Fruit fly (Drosophila melanogaster): Measurements from ENCODE around the gene Ir76a.
A peak's percentile ranks its signal among the peaks of the same experiment; 100 is the strongest.

Gene Ir76a

dm6 chr3L:19834143-19834794, 35.2 kb downstream of the Ir76a start, which contains the start of the genes trc and CG32221 (continued):
- no peak for TF ChIP-seq wdn (GFP tag; IDR thresholded peaks at IDR 0.05)
- TF ChIP-seq unpg (GFP tag; optimal IDR thresholded peaks at IDR 0.05) = no peak
- TF ChIP-seq HHEX (GFP tag; optimal IDR thresholded peaks at IDR 0.05) = no peak
- no peak for TF ChIP-seq grn (GFP tag; optimal IDR thresholded peaks at IDR 0.05)
- peak; percentile 84 for TF ChIP-seq Bgb (GFP tag; IDR thresholded peaks at IDR 0.05; ENCODE audit: partially characterized antibody)
- TF ChIP-seq gem (tag; optimal IDR thresholded peaks at IDR 0.05) = no peak
- TF ChIP-seq CG2120 (GFP tag; optimal IDR thresholded peaks at IDR 0.05) = peak; percentile 50
- no peak for TF ChIP-seq CG6689 (GFP tag; IDR thresholded peaks at IDR 0.05)
- TF ChIP-seq nerfin-1 (tag; optimal IDR thresholded peaks at IDR 0.05) = peak; percentile 54
- no peak for TF ChIP-seq vfl (GFP tag; optimal IDR thresholded peaks at IDR 0.05)
- TF ChIP-seq CG9817 (tag; optimal IDR thresholded peaks at IDR 0.05) = peak; percentile 68
- peak; percentile 53 for TF ChIP-seq CG10267 (tag; optimal IDR thresholded peaks at IDR 0.05)
- TF ChIP-seq CG9609 (GFP tag; optimal IDR thresholded peaks at IDR 0.05) = peak; percentile 9
- TF ChIP-seq cas (GFP tag; IDR thresholded peaks at IDR 0.05) = no peak
- no peak for TF ChIP-seq CG17361 (GFP tag; IDR thresholded peaks at IDR 0.05)
- no peak for TF ChIP-seq chif (GFP tag; optimal IDR thresholded peaks at IDR 0.05)
- peak; percentile 48 for TF ChIP-seq Antp (GFP tag; optimal IDR thresholded peaks at IDR 0.05)
- TF ChIP-seq Optix (GFP tag; IDR thresholded peaks at IDR 0.05) = no peak
- TF ChIP-seq salm (tag; optimal IDR thresholded peaks at IDR 0.05) = no peak
- TF ChIP-seq CG15269 (tag; optimal IDR thresholded peaks at IDR 0.05) = no peak
- TF ChIP-seq CG4282 (GFP tag; optimal IDR thresholded peaks at IDR 0.05) = no peak
- no peak for TF ChIP-seq tx (GFP tag; optimal IDR thresholded peaks at IDR 0.05)
- no peak for TF ChIP-seq CG14965 (GFP tag; optimal IDR thresholded peaks at IDR 0.05; ENCODE audit: borderline replicate concordance)
- peak; percentile 63; the same call in 2 of the 3 replicates for TF ChIP-seq CG7963 (GFP tag; IDR thresholded peaks at IDR 0.05; ENCODE audit: partially characterized antibody)
- TF ChIP-seq dm (GFP tag; optimal IDR thresholded peaks at IDR 0.05) = no peak
- no peak for TF ChIP-seq HLH54F (GFP tag; optimal IDR thresholded peaks at IDR 0.05)
- TF ChIP-seq Oli (tag; optimal IDR thresholded peaks at IDR 0.05) = peak; percentile 8
- TF ChIP-seq CG12071 (GFP tag; optimal IDR thresholded peaks at IDR 0.05) = no peak
- TF ChIP-seq Hr3 (GFP tag; optimal IDR thresholded peaks at IDR 0.05) = no peak
- peak; percentile 94 for TF ChIP-seq YL-1 (GFP tag; optimal IDR thresholded peaks at IDR 0.05)
- no peak for TF ChIP-seq disco-r (GFP tag; optimal IDR thresholded peaks at IDR 0.05)
- no peak for TF ChIP-seq CG1647 (GFP tag; optimal IDR thresholded peaks at IDR 0.05)
- no peak for TF ChIP-seq sc (optimal IDR thresholded peaks at IDR 0.05)
- peak; percentile 20 for TF ChIP-seq sc (GFP tag; optimal IDR thresholded peaks at IDR 0.05)
- no peak for TF ChIP-seq CG11695 (GFP tag; IDR thresholded peaks at IDR 0.05)
- peak; percentile 48; the same call in 1 of the 2 replicates for TF ChIP-seq seq (GFP tag; IDR thresholded peaks at IDR 0.05)
- peak; percentile 33 for TF ChIP-seq CG8924 (tag; optimal IDR thresholded peaks at IDR 0.05)
- no peak for TF ChIP-seq br (optimal IDR thresholded peaks at IDR 0.05)
- no peak for TF ChIP-seq CG7928 (GFP tag; optimal IDR thresholded peaks at IDR 0.05)
- no peak for TF ChIP-seq Hr39 (optimal IDR thresholded peaks at IDR 0.05)
- TF ChIP-seq CG17186 (GFP tag; optimal IDR thresholded peaks at IDR 0.05) = peak; percentile 51
- no peak for TF ChIP-seq CG3163 (GFP tag; optimal IDR thresholded peaks at IDR 0.05)
- no peak for TF ChIP-seq CG4730 (GFP tag; IDR thresholded peaks at IDR 0.05)
- no peak for TF ChIP-seq E2f1 (GFP tag; IDR thresholded peaks at IDR 0.05)
- TF ChIP-seq amos (GFP tag; IDR thresholded peaks at IDR 0.05; ENCODE audit: partially characterized antibody) = peak; percentile 81
- TF ChIP-seq kah (GFP tag; optimal IDR thresholded peaks at IDR 0.05) = peak; percentile 11
- TF ChIP-seq Atf-2 (GFP tag; optimal IDR thresholded peaks at IDR 0.05) = no peak
- TF ChIP-seq kni (GFP tag; optimal IDR thresholded peaks at IDR 0.05) = no peak
- TF ChIP-seq CG10209 (GFP tag; optimal IDR thresholded peaks at IDR 0.05) = no peak
- TF ChIP-seq Lim3 (GFP tag; IDR thresholded peaks at IDR 0.05) = no peak
- TF ChIP-seq CG14860 (GFP tag; IDR thresholded peaks at IDR 0.05; ENCODE audit: partially characterized antibody) = peak; percentile 64; the same call in 2 of the 3 replicates
